Fruit fly (Drosophila melanogaster): ENCODE data around the gene CG14071.

Gene CG14071

dm6 chr2L:10842326-10842725 lies 46.4 kb downstream of the CG14071 start, which contains the start of gene CG6700:
Gene CG6700 (minus strand): TSS chr2L:10842597.
- TF ChIP-seq Sox14 (GFP tag; optimal IDR thresholded peaks at IDR 0.05) (peak; percentile 70), svp (GFP tag) (peak; percentile 74), lz (GFP tag; optimal IDR thresholded peaks at IDR 0.05) (no peak), vri (GFP tag; optimal IDR thresholded peaks at IDR 0.05) (peak; percentile 42), topi (GFP tag; optimal IDR thresholded peaks at IDR 0.05) (no peak), fd85E (GFP tag; optimal IDR thresholded peaks at IDR 0.05) (peak; percentile 8), esn (GFP tag; optimal IDR thresholded peaks at IDR 0.05) (no peak)

dm6 chr2L:10841619-10842018 lies 47.1 kb downstream of the CG14071 start:
- no peak for TF ChIP-seq CG11762 (GFP tag; optimal IDR thresholded peaks at IDR 0.05; ENCODE audit: insufficient read depth)
- TF ChIP-seq Hr4 (GFP tag; optimal IDR thresholded peaks at IDR 0.05), result no peak
- TF ChIP-seq CG8319 (GFP tag; optimal IDR thresholded peaks at IDR 0.05), result no peak
- no peak for TF ChIP-seq Blimp-1 (GFP tag; optimal IDR thresholded peaks at IDR 0.05)
- TF ChIP-seq CG6808 (GFP tag; optimal IDR thresholded peaks at IDR 0.05), result no peak
- no peak for TF ChIP-seq Ets96B (tag; optimal IDR thresholded peaks at IDR 0.05)
- TF ChIP-seq CG10631 (GFP tag; optimal IDR thresholded peaks at IDR 0.05), result no peak
- no peak for TF ChIP-seq Met (GFP tag; optimal IDR thresholded peaks at IDR 0.05)
- no peak for TF ChIP-seq lz (GFP tag; optimal IDR thresholded peaks at IDR 0.05)
- TF ChIP-seq fd85E (GFP tag; optimal IDR thresholded peaks at IDR 0.05), result no peak
- no peak for TF ChIP-seq CG31627 (GFP tag; optimal IDR thresholded peaks at IDR 0.05)
- TF ChIP-seq CG11902 (GFP tag; optimal IDR thresholded peaks at IDR 0.05), result no peak
